Fruit fly (Drosophila melanogaster): Measurements from ENCODE around the gene CG8010.

DNA sequence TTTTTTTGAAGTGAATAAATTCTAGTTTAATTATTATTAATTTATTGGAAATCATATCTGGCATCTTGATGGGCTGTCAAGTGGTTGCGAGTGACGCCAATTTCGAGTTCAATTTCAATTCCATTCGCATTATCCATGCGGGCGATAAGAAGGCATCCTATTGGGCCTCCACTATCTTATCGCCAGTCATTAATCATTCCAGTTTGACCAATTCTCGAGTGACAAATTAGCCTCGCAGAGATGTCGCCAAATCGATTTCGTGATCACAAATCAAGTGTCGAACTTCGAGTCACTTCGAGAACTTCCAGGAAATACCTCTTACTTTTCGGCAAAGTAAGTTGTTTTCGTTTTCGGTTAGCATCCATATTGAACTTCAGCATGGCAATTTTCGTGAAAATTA, 52.0 kb downstream of the CG8010 start:
- no peak for TF ChIP-seq zfh1 (GFP tag; IDR thresholded peaks at IDR 0.05)
- TF ChIP-seq Ssrp (tag; optimal IDR thresholded peaks at IDR 0.05), result no peak
- no peak for TF ChIP-seq CG12942 (GFP tag; optimal IDR thresholded peaks at IDR 0.05)
